Fruit fly (Drosophila melanogaster): ENCODE data around the gene Ada3.

Ada3 gene

dm6 chrX:18116811-18117383, 31.3 kb downstream of the Ada3 start, which contains the start of gene wupA:
Gene wupA (minus strand): TSS chrX:18116922.
- no peak for TF ChIP-seq EcR (GFP tag; optimal IDR thresholded peaks at IDR 0.05)
- TF ChIP-seq usp (GFP tag; optimal IDR thresholded peaks at IDR 0.05), result no peak
- no peak for TF ChIP-seq Dll (optimal IDR thresholded peaks at IDR 0.05)
- no peak for TF ChIP-seq psq (optimal IDR thresholded peaks at IDR 0.05)
- TF ChIP-seq CG8478 (optimal IDR thresholded peaks at IDR 0.05), result no peak
- no peak for TF ChIP-seq pan (optimal IDR thresholded peaks at IDR 0.05)

dm6 chrX:18118519-18118918, 33.0 kb downstream of the Ada3 start:
- TF ChIP-seq Dll (optimal IDR thresholded peaks at IDR 0.05) (no peak), psq (optimal IDR thresholded peaks at IDR 0.05) (no peak), usp (GFP tag; optimal IDR thresholded peaks at IDR 0.05) (no peak), pan (optimal IDR thresholded peaks at IDR 0.05) (no peak), EcR (GFP tag; optimal IDR thresholded peaks at IDR 0.05) (no peak), CG8478 (optimal IDR thresholded peaks at IDR 0.05) (no peak)

dm6 chrX:18125520-18125919, 40.0 kb downstream of the Ada3 start:
- TF ChIP-seq usp (GFP tag; optimal IDR thresholded peaks at IDR 0.05) (no peak), CG8478 (optimal IDR thresholded peaks at IDR 0.05) (no peak), Dll (optimal IDR thresholded peaks at IDR 0.05) (no peak), psq (optimal IDR thresholded peaks at IDR 0.05) (no peak), pan (optimal IDR thresholded peaks at IDR 0.05) (no peak), EcR (GFP tag; optimal IDR thresholded peaks at IDR 0.05) (no peak)

- TF ChIP-seq Dll (optimal IDR thresholded peaks at IDR 0.05) (no peak), psq (optimal IDR thresholded peaks at IDR 0.05) (no peak), pan (optimal IDR thresholded peaks at IDR 0.05) (no peak), CG8478 (optimal IDR thresholded peaks at IDR 0.05) (no peak), usp (GFP tag; optimal IDR thresholded peaks at IDR 0.05) (no peak), EcR (GFP tag; optimal IDR thresholded peaks at IDR 0.05) (no peak)
Observed at dm6 chrX:18129297-18129696, 43.7 kb downstream of the Ada3 start.

- TF ChIP-seq usp (GFP tag; optimal IDR thresholded peaks at IDR 0.05) (no peak), EcR (GFP tag; optimal IDR thresholded peaks at IDR 0.05) (no peak), pan (optimal IDR thresholded peaks at IDR 0.05) (no peak), Dll (optimal IDR thresholded peaks at IDR 0.05) (no peak), CG8478 (optimal IDR thresholded peaks at IDR 0.05) (no peak), psq (optimal IDR thresholded peaks at IDR 0.05) (no peak)
Observed at dm6 chrX:18130168-18130567, 44.6 kb downstream of the Ada3 start, which contains the start of gene CG43133. Gene CG43133 (minus strand): TSS chrX:18130178.

- no peak for TF ChIP-seq CG8478 (optimal IDR thresholded peaks at IDR 0.05)
- no peak for TF ChIP-seq Dll (optimal IDR thresholded peaks at IDR 0.05)
- no peak for TF ChIP-seq EcR (GFP tag; optimal IDR thresholded peaks at IDR 0.05)
- TF ChIP-seq psq (optimal IDR thresholded peaks at IDR 0.05), result no peak
Observed at dm6 chrX:18136059-18136458, 50.5 kb downstream of the Ada3 start.

- peak; percentile 68 for TF ChIP-seq CG8478 (optimal IDR thresholded peaks at IDR 0.05)
- no peak for TF ChIP-seq pan (optimal IDR thresholded peaks at IDR 0.05)
Observed at dm6 chrX:18136910-18137849, 51.6 kb downstream of the Ada3 start, which contains the start of gene ari-1. Gene ari-1 (minus strand): TSS chrX:18137784.
